Worm (Caenorhabditis elegans) whole organism, mixed stage, embryonic: ENCODE results near the gene idpb-2.
A peak's percentile ranks its signal among the peaks of the same experiment; 100 is the strongest.

Experiments
- M03D4.4 ChIP-seq: sonication (generic microtip); optimal IDR thresholded peaks from 2 replicates; lab custom pipeline; 2017; ENCODE audit warnings: mild to moderate bottlenecking, missing genetic modification characterization, missing compliant biosample characterization
- bed-3 ChIP-seq: fragments of 200-800 bp; sonication (Bioruptor generic); optimal IDR thresholded peaks from 3 replicates; lab custom pipeline; 2018; ENCODE audit warnings: mild to moderate bottlenecking, missing genetic modification characterization, moderate library complexity, missing compliant biosample characterization
- blmp-1 ChIP-seq: fragments of 150-350 bp; optimal IDR thresholded peaks from 2 replicates; lab custom pipeline; 2014; ENCODE audit warnings: missing biosample characterization, missing genetic modification characterization
- ceh-39 ChIP-seq: fragments of 150-350 bp; optimal IDR thresholded peaks from 2 replicates; lab custom pipeline; 2014; ENCODE audit warnings: missing biosample characterization, missing genetic modification characterization
- ceh-43 ChIP-seq: fragments of 200-800 bp; sonication (Bioruptor generic); optimal IDR thresholded peaks from 2 replicates; lab custom pipeline; 2018; ENCODE audit warnings: mild to moderate bottlenecking, missing genetic modification characterization, moderate library complexity, missing compliant biosample characterization
- ceh-83 ChIP-seq: fragments of 200-800 bp; sonication (Bioruptor generic); optimal IDR thresholded peaks from 2 replicates; lab custom pipeline; 2018; ENCODE audit warnings: mild to moderate bottlenecking, missing genetic modification characterization, missing compliant biosample characterization
- ces-1 ChIP-seq: fragments of 150-350 bp; optimal IDR thresholded peaks from 2 replicates; lab custom pipeline; 2014; ENCODE audit warnings: missing biosample characterization, missing genetic modification reagents, missing genetic modification characterization
- cnd-1 ChIP-seq: fragments of 200-800 bp; sonication (Bioruptor generic); optimal IDR thresholded peaks from 2 replicates; lab custom pipeline; 2018; ENCODE audit warnings: mild to moderate bottlenecking, missing genetic modification characterization, missing compliant biosample characterization
- drap-1 ChIP-seq: fragments of 200-800 bp; sonication (Bioruptor generic); optimal IDR thresholded peaks from 3 replicates; lab custom pipeline; 2018; ENCODE audit warnings: mild to moderate bottlenecking, missing genetic modification characterization, missing compliant biosample characterization
- elt-1 ChIP-seq: sonication (generic microtip); optimal IDR thresholded peaks from 2 replicates; lab custom pipeline; 2017; ENCODE audit warnings: missing genetic modification characterization, mild to moderate bottlenecking, missing compliant biosample characterization, antibody characterized with exemption, moderate library complexity, borderline replicate concordance; ENCODE audit not compliant: insufficient read depth
- elt-3 ChIP-seq: fragments of 150-350 bp; optimal IDR thresholded peaks from 2 replicates; lab custom pipeline; 2014; ENCODE audit warnings: missing biosample characterization, missing genetic modification characterization
- flh-1 ChIP-seq: fragments of 200-800 bp; sonication (Bioruptor generic); optimal IDR thresholded peaks from 2 replicates; lab custom pipeline; 2018; ENCODE audit warnings: mild to moderate bottlenecking, missing genetic modification characterization, moderate library complexity, missing compliant biosample characterization
- ham-2 ChIP-seq: fragments of 200-800 bp; sonication (Bioruptor generic); optimal IDR thresholded peaks from 2 replicates; lab custom pipeline; 2018; ENCODE audit warnings: mild to moderate bottlenecking, missing genetic modification characterization, missing compliant biosample characterization
- hlh-1 ChIP-seq: fragments of 150-350 bp; optimal IDR thresholded peaks from 2 replicates; lab custom pipeline; 2014; ENCODE audit warnings: missing biosample characterization, missing genetic modification reagents, missing genetic modification characterization
- lin-13 ChIP-seq: fragments of 150-350 bp; optimal IDR thresholded peaks from 2 replicates; lab custom pipeline; 2014; ENCODE audit warnings: missing biosample characterization, missing genetic modification characterization
- lin-32 ChIP-seq: fragments of 200-800 bp; sonication (Bioruptor generic); optimal IDR thresholded peaks from 2 replicates; lab custom pipeline; 2018; ENCODE audit warnings: mild to moderate bottlenecking, missing genetic modification characterization, missing compliant biosample characterization
- lsy-2 ChIP-seq: fragments of 150-350 bp; optimal IDR thresholded peaks from 2 replicates; lab custom pipeline; 2014; ENCODE audit warnings: missing biosample characterization, missing genetic modification characterization
- mab-5 ChIP-seq: fragments of 150-350 bp; optimal IDR thresholded peaks from 2 replicates; lab custom pipeline; 2014; ENCODE audit warnings: missing biosample characterization, missing genetic modification characterization
- mep-1 ChIP-seq: fragments of 150-350 bp; optimal IDR thresholded peaks from 2 replicates; lab custom pipeline; 2017; ENCODE audit warnings: missing biosample characterization, missing genetic modification reagents, missing genetic modification characterization, inconsistent platforms
- mls-2 ChIP-seq: sonication (generic microtip); optimal IDR thresholded peaks from 2 replicates; lab custom pipeline; 2016; ENCODE audit warnings: mild to moderate bottlenecking, missing genetic modification characterization, moderate library complexity, missing compliant biosample characterization
- nhr-12 ChIP-seq: fragments of 150-350 bp; optimal IDR thresholded peaks from 2 replicates; lab custom pipeline; 2014; ENCODE audit warnings: missing biosample characterization, missing genetic modification characterization
- nhr-2 ChIP-seq: fragments of 150-350 bp; optimal IDR thresholded peaks from 2 replicates; lab custom pipeline; 2014; ENCODE audit warnings: missing biosample characterization, missing genetic modification characterization
- nhr-237 ChIP-seq: fragments of 150-350 bp; optimal IDR thresholded peaks from 2 replicates; lab custom pipeline; 2014; ENCODE audit warnings: missing biosample characterization, missing genetic modification characterization
- nhr-28 ChIP-seq: fragments of 150-350 bp; optimal IDR thresholded peaks from 2 replicates; lab custom pipeline; 2014; ENCODE audit warnings: missing biosample characterization, missing genetic modification characterization
- nhr-76 ChIP-seq: sonication (generic microtip); optimal IDR thresholded peaks from 2 replicates; lab custom pipeline; 2017; ENCODE audit warnings: missing biosample characterization, missing genetic modification characterization
- pha-4 ChIP-seq: fragments of 150-350 bp; optimal IDR thresholded peaks from 2 replicates; lab custom pipeline; 2018; ENCODE audit warnings: missing biosample characterization, missing genetic modification reagents, missing genetic modification characterization
- sem-2 ChIP-seq: fragments of 200-800 bp; sonication (Bioruptor generic); optimal IDR thresholded peaks from 2 replicates; lab custom pipeline; 2018; ENCODE audit warnings: mild to moderate bottlenecking, missing genetic modification characterization, missing compliant biosample characterization
- snpc-4 ChIP-seq: fragments of 150-350 bp; optimal IDR thresholded peaks from 2 replicates; lab custom pipeline; 2014; ENCODE audit warnings: missing biosample characterization, missing genetic modification characterization
- sptf-1 ChIP-seq: sonication (generic microtip); optimal IDR thresholded peaks from 2 replicates; lab custom pipeline; 2017; ENCODE audit warnings: mild to moderate bottlenecking, missing genetic modification characterization, moderate library complexity, missing compliant biosample characterization
- tbx-8 ChIP-seq: fragments of 200-800 bp; sonication (Bioruptor generic); optimal IDR thresholded peaks from 2 replicates; lab custom pipeline; 2018; ENCODE audit warnings: mild to moderate bottlenecking, missing genetic modification characterization, moderate library complexity, missing compliant biosample characterization
- unc-120 ChIP-seq: sonication (generic microtip); optimal IDR thresholded peaks from 2 replicates; lab custom pipeline; 2017; ENCODE audit warnings: missing genetic modification characterization, missing compliant biosample characterization; ENCODE audit not compliant: poor library complexity, severe bottlenecking
- unc-39 ChIP-seq: fragments of 150-350 bp; optimal IDR thresholded peaks from 2 replicates; lab custom pipeline; 2014; ENCODE audit warnings: missing biosample characterization, missing genetic modification characterization
- unc-62 ChIP-seq: fragments of 150-350 bp; optimal IDR thresholded peaks from 2 replicates; lab custom pipeline; 2014; ENCODE audit warnings: missing biosample characterization, missing genetic modification reagents, missing genetic modification characterization
- zip-8 ChIP-seq: fragments of 150-350 bp; optimal IDR thresholded peaks from 2 replicates; lab custom pipeline; 2014; ENCODE audit warnings: missing biosample characterization, missing genetic modification characterization
- ztf-11 ChIP-seq: fragments of 150-350 bp; optimal IDR thresholded peaks from 2 replicates; lab custom pipeline; 2014; ENCODE audit warnings: missing biosample characterization, missing genetic modification characterization

Gene idpb-2

DNA sequence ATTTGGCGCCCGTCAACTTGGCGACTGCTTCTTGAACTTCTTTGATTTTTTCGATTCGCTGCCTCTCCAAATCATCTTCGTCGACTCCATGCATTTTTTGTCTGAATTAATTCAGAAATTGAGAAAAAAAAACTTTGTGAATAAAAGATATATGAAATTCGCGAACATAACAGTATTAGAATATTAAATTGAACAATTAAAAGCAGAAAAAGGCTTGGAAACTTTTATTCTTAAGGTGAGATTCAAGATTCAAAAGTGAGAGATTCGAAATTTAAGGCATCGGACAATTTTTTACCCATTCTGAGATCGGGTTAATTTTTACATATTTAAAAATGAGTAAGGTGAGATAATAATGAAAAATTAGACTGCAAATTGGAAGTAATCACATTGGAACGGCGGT, 35.5 kb downstream of the idpb-2 start, which contains the start of gene F33G12.3:
F33G12.3 (minus strand) TSS at position 101 of the 400 bp plus-strand sequence.
- no peak for TF ChIP-seq snpc-4 (tag; lab: Kevin White, UChicago)
- no peak for TF ChIP-seq mep-1 (tag; lab: Kevin White, UChicago)
- TF ChIP-seq ham-2 (GFP tag; lab: Kevin White, UChicago), result no peak
- no peak for TF ChIP-seq lsy-2 (tag; lab: Kevin White, UChicago)
- no peak for TF ChIP-seq tbx-8 (GFP tag; lab: Kevin White, UChicago)
- TF ChIP-seq nhr-237 (tag; lab: Kevin White, UChicago), result no peak
- no peak for TF ChIP-seq lin-32
- no peak for TF ChIP-seq nhr-28
- TF ChIP-seq hlh-1 (tag; lab: Kevin White, UChicago), result no peak
- no peak for TF ChIP-seq lin-13 (tag; lab: Kevin White, UChicago)
- TF ChIP-seq pha-4 (tag; lab: Kevin White, UChicago), result no peak
- no peak for TF ChIP-seq sem-2
- TF ChIP-seq M03D4.4, result no peak
- no peak for TF ChIP-seq sptf-1 (tag; lab: Kevin White, UChicago)
- no peak for TF ChIP-seq elt-1 (tag; lab: Kevin White, UChicago)
- TF ChIP-seq bed-3 (GFP tag; lab: Kevin White, UChicago), result no peak
- no peak for TF ChIP-seq blmp-1 (tag; lab: Kevin White, UChicago)
- TF ChIP-seq, all 35 proteins: peak for 0

DNA sequence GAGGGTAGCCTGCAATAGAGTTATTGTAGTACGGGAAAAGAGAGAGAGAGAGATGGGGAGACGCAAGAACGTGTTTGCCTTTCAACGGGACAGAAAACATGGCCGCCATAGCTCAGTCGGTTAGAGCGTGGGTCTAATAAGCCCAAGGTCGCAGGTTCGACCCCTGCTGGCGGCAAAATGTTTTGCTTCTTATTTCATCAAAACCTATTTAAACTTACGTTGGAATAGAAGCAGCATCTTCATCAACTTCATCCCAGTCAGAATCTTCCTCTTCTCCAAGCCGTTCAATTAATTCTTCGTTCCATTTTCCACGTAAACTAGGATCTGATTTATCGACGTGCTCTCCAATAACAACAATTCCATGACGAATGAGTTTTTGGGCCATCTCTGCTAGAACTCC, 36.8 kb downstream of the idpb-2 start:
- TF ChIP-seq drap-1 (GFP tag; lab: Kevin White, UChicago), result peak; percentile 95
- TF ChIP-seq lin-32, result peak; percentile 93
- no peak for TF ChIP-seq snpc-4 (tag; lab: Kevin White, UChicago)
- peak; percentile 94 for TF ChIP-seq M03D4.4
- TF ChIP-seq ceh-83 (GFP tag; lab: Kevin White, UChicago), result peak; percentile 75
- TF ChIP-seq elt-1 (tag; lab: Kevin White, UChicago), result peak; percentile 4
- peak; percentile 87 for TF ChIP-seq ceh-43 (GFP tag; lab: Kevin White, UChicago)
- TF ChIP-seq mls-2 (tag; lab: Kevin White, UChicago), result peak; percentile 97
- no peak for TF ChIP-seq nhr-76 (tag; lab: Kevin White, UChicago)
- no peak for TF ChIP-seq mab-5 (tag; lab: Kevin White, UChicago)
- TF ChIP-seq flh-1 (GFP tag; lab: Kevin White, UChicago), result peak; percentile 80
- TF ChIP-seq ztf-11 (tag; lab: Kevin White, UChicago), result peak; percentile 85
- TF ChIP-seq nhr-237 (tag; lab: Kevin White, UChicago), result peak; percentile 28
- TF ChIP-seq hlh-1 (tag; lab: Kevin White, UChicago), result peak; percentile 34
- TF ChIP-seq mep-1 (tag; lab: Kevin White, UChicago), result peak; percentile 39
- peak; percentile 53 for TF ChIP-seq nhr-28
- peak; percentile 92 for TF ChIP-seq sem-2
- TF ChIP-seq zip-8 (tag; lab: Kevin White, UChicago), result no peak
- peak; percentile 61 for TF ChIP-seq lsy-2 (tag; lab: Kevin White, UChicago)
- TF ChIP-seq nhr-12 (tag; lab: Kevin White, UChicago), result no peak
- TF ChIP-seq nhr-2, result no peak
- TF ChIP-seq ceh-39 (tag; lab: Kevin White, UChicago), result no peak
- TF ChIP-seq bed-3 (GFP tag; lab: Kevin White, UChicago), result peak; percentile 82
- TF ChIP-seq elt-3 (tag; lab: Kevin White, UChicago), result no peak
- TF ChIP-seq lin-13 (tag; lab: Kevin White, UChicago), result peak; percentile 48
- peak; percentile 8 for TF ChIP-seq blmp-1 (tag; lab: Kevin White, UChicago)
- peak; percentile 88 for TF ChIP-seq tbx-8 (GFP tag; lab: Kevin White, UChicago)
- TF ChIP-seq unc-120 (tag; lab: Kevin White, UChicago), result peak; percentile 89
- no peak for TF ChIP-seq ces-1 (GFP tag; lab: Kevin White, UChicago)
- peak; percentile 27 for TF ChIP-seq unc-39 (tag; lab: Kevin White, UChicago)
- TF ChIP-seq sptf-1 (tag; lab: Kevin White, UChicago), result peak; percentile 96
- peak; percentile 93 for TF ChIP-seq ham-2 (GFP tag; lab: Kevin White, UChicago)
- TF ChIP-seq pha-4 (tag; lab: Kevin White, UChicago), result peak; percentile 63
- peak; percentile 95 for TF ChIP-seq cnd-1 (tag; lab: Kevin White, UChicago)
- TF ChIP-seq unc-62 (GFP tag; lab: Kevin White, UChicago), result peak; percentile 59
- TF ChIP-seq, all 35 proteins: peak for 26

DNA sequence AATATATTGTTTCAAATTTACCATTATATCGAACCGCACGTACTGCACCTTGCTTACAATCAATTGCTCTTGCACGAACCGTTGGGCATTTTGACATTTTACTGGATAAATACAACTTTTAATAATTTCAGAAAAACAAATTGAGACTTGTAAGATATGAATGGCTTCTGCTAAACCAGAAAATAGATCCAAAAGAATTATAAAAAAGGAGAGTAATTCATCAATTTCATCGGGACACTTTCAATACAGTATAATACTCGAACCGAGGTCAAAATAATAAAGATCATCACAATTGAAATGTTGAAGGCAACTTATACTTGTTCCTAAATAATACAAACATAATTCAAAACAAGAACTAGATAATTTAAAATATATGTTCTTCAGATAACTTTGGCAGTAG, 37.8 kb downstream of the idpb-2 start, which contains the start of gene wdr-83:
wdr-83 (minus strand) TSS at position 101 of the 400 bp plus-strand sequence.
- TF ChIP-seq unc-62 (GFP tag; lab: Kevin White, UChicago) (no peak), snpc-4 (tag; lab: Kevin White, UChicago) (no peak), lsy-2 (tag; lab: Kevin White, UChicago) (no peak), drap-1 (GFP tag; lab: Kevin White, UChicago) (no peak), M03D4.4 (no peak), ces-1 (GFP tag; lab: Kevin White, UChicago) (no peak), nhr-237 (tag; lab: Kevin White, UChicago) (no peak), mls-2 (tag; lab: Kevin White, UChicago) (no peak), nhr-76 (tag; lab: Kevin White, UChicago) (no peak), tbx-8 (GFP tag; lab: Kevin White, UChicago) (no peak)
